Worm (Caenorhabditis elegans) whole organism, midembryonic: Measurements from ENCODE around the gene ugt-30.

ENCODE experiments used
- cog-1 ChIP-seq: sonication (generic microtip); optimal IDR thresholded peaks from 2 replicates; lab custom pipeline; 2016; ENCODE audit warnings: missing genetic modification characterization, missing compliant biosample characterization
- flt-1 ChIP-seq: fragments of 200-800 bp; sonication (Bioruptor generic); IDR thresholded peaks from 2 replicates; pipeline ENCODE4 v1.3.6; 2022; ENCODE audit warnings: missing genetic modification characterization, missing compliant biosample characterization
- med-1 ChIP-seq: sonication (generic microtip); optimal IDR thresholded peaks from 2 replicates; lab custom pipeline; 2017; ENCODE audit warnings: missing genetic modification characterization, mild to moderate bottlenecking, missing compliant biosample characterization, antibody characterized with exemption, missing genetic modification reagents; ENCODE audit not compliant: insufficient read depth
- ref-1 ChIP-seq: fragments of 200-800 bp; sonication (Bioruptor generic); conservative IDR thresholded peaks from 2 replicates; pipeline ENCODE4 v1.3.6; 2022; ENCODE audit warnings: missing genetic modification reagents, missing genetic modification characterization, missing compliant biosample characterization

DNA sequence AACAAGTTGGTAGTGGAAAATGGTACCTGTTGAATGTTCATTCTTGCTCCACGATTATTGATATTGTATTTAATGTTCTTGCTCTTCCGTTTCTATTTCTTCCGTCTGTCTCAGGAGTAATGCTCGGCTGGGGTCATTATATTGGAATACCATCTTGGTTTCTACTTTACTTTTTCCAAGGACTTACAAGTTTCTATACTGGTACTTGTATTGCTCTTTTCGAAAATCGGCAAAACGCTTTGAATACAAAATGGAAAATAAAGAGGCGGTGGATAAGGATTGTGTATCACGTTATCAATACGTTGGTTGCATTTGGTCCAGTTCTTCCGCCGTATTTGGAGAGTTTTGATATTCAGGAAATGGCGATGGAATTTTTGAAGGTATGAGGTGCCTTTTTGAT, 26.9 kb upstream of the ugt-30 start:
- TF ChIP-seq ref-1 (no peak), med-1 (GFP tag; lab: Kevin White, UChicago) (no peak), cog-1 (tag; lab: Kevin White, UChicago) (no peak), flt-1 (GFP tag; lab: Robert Waterston, UW) (no peak)
